Worm (Caenorhabditis elegans): ENCODE measurements around the gene Y69H2.15.

Y69H2.15 gene

ce11 chrV:18639601-18640354, 13.1 kb upstream of the Y69H2.15 start, which contains the start of gene egas-1 (continued):
- TF ChIP-seq F44E2.7 (GFP tag; IDR thresholded peaks at IDR 0.05), result no peak
- no peak for TF ChIP-seq zfp-2 (tag; optimal IDR thresholded peaks at IDR 0.05)
- TF ChIP-seq nhr-77 (tag; optimal IDR thresholded peaks at IDR 0.05), result no peak
- TF ChIP-seq vab-7 (GFP tag; IDR thresholded peaks at IDR 0.05), result no peak
- no peak for TF ChIP-seq daf-19 (GFP tag; conservative IDR thresholded peaks at IDR 0.05)
- no peak for TF ChIP-seq dpl-1 (GFP tag; optimal IDR thresholded peaks at IDR 0.05)
- TF ChIP-seq nhr-237 (tag; optimal IDR thresholded peaks at IDR 0.05), result peak; percentile 56
- TF ChIP-seq unc-39 (tag; optimal IDR thresholded peaks at IDR 0.05), result no peak
- no peak for TF ChIP-seq mdt-29 (GFP tag; IDR thresholded peaks at IDR 0.05)
- TF ChIP-seq nhr-48 (tag; optimal IDR thresholded peaks at IDR 0.05), result no peak
- TF ChIP-seq nhr-25 (tag; optimal IDR thresholded peaks at IDR 0.05; ENCODE audit: borderline replicate concordance, insufficient read depth), result peak; percentile 47
- TF ChIP-seq gei-8 (GFP tag; optimal IDR thresholded peaks at IDR 0.05), result no peak
- TF ChIP-seq mxl-2 (GFP tag; conservative IDR thresholded peaks at IDR 0.05), result no peak
- no peak for TF ChIP-seq saeg-2 (GFP tag; IDR thresholded peaks at IDR 0.05)
- TF ChIP-seq unc-130 (GFP tag; optimal IDR thresholded peaks at IDR 0.05), result no peak
- TF ChIP-seq R02D3.7 (tag; optimal IDR thresholded peaks at IDR 0.05), result no peak
- no peak for TF ChIP-seq aly-2 (tag; optimal IDR thresholded peaks at IDR 0.05)
- no peak for TF ChIP-seq D1046.2 (GFP tag; IDR thresholded peaks at IDR 0.05)
- TF ChIP-seq aha-1 (tag), result peak; percentile 54
- 0 out of 2 replicates have a peak, but pooled peaks have one; percentile 5 for TF ChIP-seq dmd-8 (GFP tag; IDR thresholded peaks at IDR 0.05)
- peak; percentile 90; the same call in 1 of the 2 replicates for TF ChIP-seq zfp-3 (GFP tag; conservative IDR thresholded peaks at IDR 0.05)
- TF ChIP-seq mes-2 (tag; optimal IDR thresholded peaks at IDR 0.05; ENCODE audit: poor library complexity, severe bottlenecking), result no peak
- no peak for TF ChIP-seq lim-7 (GFP tag; IDR thresholded peaks at IDR 0.05)
- TF ChIP-seq nhr-10 (tag; optimal IDR thresholded peaks at IDR 0.05), result no peak

ce11 chrV:18639074-18639473, 12.4 kb upstream of the Y69H2.15 start:
- TF ChIP-seq egl-43 (GFP tag; IDR thresholded peaks at IDR 0.05), result 0 out of 2 replicates have a peak, but pooled peaks have one; percentile 3
- TF ChIP-seq set-16 (GFP tag; IDR thresholded peaks at IDR 0.05), result peak; percentile 98
- no peak for TF ChIP-seq unc-130 (GFP tag; optimal IDR thresholded peaks at IDR 0.05)

- TF ChIP-seq hlh-30 (tag; optimal IDR thresholded peaks at IDR 0.05; ENCODE audit: insufficient read depth) (no peak), dmd-8 (GFP tag; IDR thresholded peaks at IDR 0.05) (no peak), nhr-28 (tag; optimal IDR thresholded peaks at IDR 0.05) (no peak), ama-1 (optimal IDR thresholded peaks at IDR 0.05) (peak; percentile 38), nhr-25 (tag; optimal IDR thresholded peaks at IDR 0.05; ENCODE audit: borderline replicate concordance, insufficient read depth) (peak; percentile 11), zfp-3 (GFP tag; conservative IDR thresholded peaks at IDR 0.05) (peak; percentile 14; the same call in 1 of the 2 replicates), tag-97 (GFP tag; IDR thresholded peaks at IDR 0.05) (no peak), unc-130 (GFP tag; optimal IDR thresholded peaks at IDR 0.05) (no peak), tra-1 (GFP tag; IDR thresholded peaks at IDR 0.05) (no peak), D1046.2 (GFP tag; IDR thresholded peaks at IDR 0.05) (0 out of 2 replicates have a peak, but pooled peaks have one; percentile 10)
Observed at ce11 chrV:18638367-18638873, 11.8 kb upstream of the Y69H2.15 start, which contains the start of gene col-42. TSS of gene col-42 (plus strand) at chrV:18638484.

- TF ChIP-seq lin-29 (GFP tag; IDR thresholded peaks at IDR 0.05), result no peak
- peak; percentile 18 for TF ChIP-seq aha-1 (tag)
- no peak for TF ChIP-seq dmd-6 (GFP tag; IDR thresholded peaks at IDR 0.05)
- no peak for TF ChIP-seq pha-4 (GFP tag; IDR thresholded peaks at IDR 0.05)
- TF ChIP-seq pha-4 (tag; optimal IDR thresholded peaks at IDR 0.05), result no peak
- TF ChIP-seq Y75B8A.6 (GFP tag; IDR thresholded peaks at IDR 0.05), result no peak
- peak; percentile 58 for TF ChIP-seq nhr-25 (tag; optimal IDR thresholded peaks at IDR 0.05; ENCODE audit: borderline replicate concordance, insufficient read depth)
- TF ChIP-seq zag-1 (tag; optimal IDR thresholded peaks at IDR 0.05), result no peak
- TF ChIP-seq hmg-1.1 (GFP tag; IDR thresholded peaks at IDR 0.05), result no peak
- no peak for TF ChIP-seq lin-13 (GFP tag; optimal IDR thresholded peaks at IDR 0.05)
- no peak for TF ChIP-seq zip-2 (tag; optimal IDR thresholded peaks at IDR 0.05)
- no peak for TF ChIP-seq attf-4 (tag; optimal IDR thresholded peaks at IDR 0.05)
- no peak for TF ChIP-seq lir-3 (tag; optimal IDR thresholded peaks at IDR 0.05)
- TF ChIP-seq unc-62 (GFP tag; optimal IDR thresholded peaks at IDR 0.05 in 1 of 2), result peak in 1 of 2 experiments; percentile 72
- TF ChIP-seq unc-62 (tag; optimal IDR thresholded peaks at IDR 0.05), result no peak
Observed at ce11 chrV:18637544-18638366, 11.1 kb upstream of the Y69H2.15 start.
